Worm (Caenorhabditis elegans): ENCODE measurements around the gene ugt-42.

DNA sequence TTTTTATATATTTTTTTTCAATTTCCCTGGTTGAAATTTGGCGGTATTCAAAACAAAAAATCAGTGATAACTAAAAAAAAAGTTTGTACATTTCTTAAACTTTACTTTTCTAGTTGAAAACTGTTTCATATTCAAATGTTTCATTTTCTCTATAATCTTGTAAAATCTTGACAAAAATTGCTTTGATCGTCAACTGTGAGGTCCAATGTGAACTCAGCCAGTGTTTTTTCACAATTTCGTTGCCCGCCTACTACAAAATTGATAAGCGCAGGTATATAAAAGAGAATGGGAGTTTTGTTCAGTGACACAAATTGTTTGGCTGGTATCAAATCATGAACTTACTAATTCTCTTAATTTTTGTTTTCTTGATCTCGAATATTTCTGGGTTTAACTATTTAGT lies at the start of gene ugt-42:
- TF ChIP-seq mdl-1 (tag; optimal IDR thresholded peaks at IDR 0.05) (no peak), nhr-6 (tag; optimal IDR thresholded peaks at IDR 0.05) (no peak), C34F6.9 (tag; optimal IDR thresholded peaks at IDR 0.05) (no peak), fos-1 (tag; optimal IDR thresholded peaks at IDR 0.05) (no peak), unc-39 (tag; optimal IDR thresholded peaks at IDR 0.05) (no peak), snpc-4 (tag; optimal IDR thresholded peaks at IDR 0.05) (no peak), lsy-2 (tag; optimal IDR thresholded peaks at IDR 0.05) (no peak), nhr-77 (tag; optimal IDR thresholded peaks at IDR 0.05) (no peak), nhr-237 (tag; optimal IDR thresholded peaks at IDR 0.05) (no peak), egl-27 (tag; optimal IDR thresholded peaks at IDR 0.05) (no peak), nhr-11 (tag; optimal IDR thresholded peaks at IDR 0.05) (no peak), ztf-1 (GFP tag; conservative IDR thresholded peaks at IDR 0.05) (no peak), mbf-1 (tag; optimal IDR thresholded peaks at IDR 0.05) (no peak), unc-62 (GFP tag; optimal IDR thresholded peaks at IDR 0.05) (no peak)

Data from whole organism, L2 larva.